Worm (Caenorhabditis elegans) whole organism, L1 larva: ENCODE measurements around the gene nhr-150.

ENCODE experiments used
- F16B12.6 ChIP-seq: fragments of 150-350 bp; optimal IDR thresholded peaks from 2 replicates; lab custom pipeline; 2014; ENCODE audit warnings: missing biosample characterization, missing genetic modification characterization
- ama-1 ChIP-seq: fragments of 150-350 bp; optimal IDR thresholded peaks from 2 replicates; lab custom pipeline; 2014
- ceh-63 ChIP-seq: fragments of 200-800 bp; sonication (Bioruptor generic); optimal IDR thresholded peaks from 2 replicates; lab custom pipeline; 2018; ENCODE audit warnings: mild to moderate bottlenecking, missing genetic modification characterization, missing compliant biosample characterization
- ceh-8 ChIP-seq: fragments of 200-800 bp; sonication (Bioruptor generic); optimal IDR thresholded peaks from 2 replicates; lab custom pipeline; 2018; ENCODE audit warnings: mild to moderate bottlenecking, missing genetic modification characterization, moderate library complexity, missing compliant biosample characterization
- nhr-237 ChIP-seq: fragments of 150-350 bp; optimal IDR thresholded peaks from 2 replicates; lab custom pipeline; 2014; ENCODE audit warnings: missing biosample characterization, missing genetic modification characterization
- pqm-1 ChIP-seq: sonication (generic microtip); optimal IDR thresholded peaks from 3 replicates; lab custom pipeline; 2017; ENCODE audit warnings: missing biosample characterization, missing genetic modification characterization
- snpc-4 ChIP-seq: fragments of 150-350 bp; optimal IDR thresholded peaks from 2 replicates; lab custom pipeline; 2014; ENCODE audit warnings: missing biosample characterization, missing genetic modification characterization
- unc-130 ChIP-seq: fragments of 150-350 bp; optimal IDR thresholded peaks from 2 replicates; lab custom pipeline; 2017; ENCODE audit warnings: missing biosample characterization, missing genetic modification characterization, inconsistent platforms

DNA sequence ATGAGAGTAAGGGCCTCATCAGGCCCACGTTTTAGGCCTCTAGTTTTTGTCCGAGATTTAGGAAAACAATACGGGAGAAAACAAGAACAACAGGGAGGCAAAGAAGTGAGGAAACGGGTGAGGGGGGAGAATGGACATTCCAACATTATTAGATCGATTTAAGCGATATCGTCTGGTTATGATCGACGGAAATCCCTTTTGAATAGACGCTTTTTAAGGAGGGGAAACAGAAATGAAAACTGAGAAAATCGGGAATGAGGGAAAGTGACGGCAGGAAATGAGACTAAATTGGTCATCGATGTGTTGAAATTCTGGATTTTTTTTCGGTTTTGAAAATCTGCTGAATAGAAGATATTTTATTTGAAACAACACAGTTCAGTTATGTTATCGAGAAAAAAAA, 16.9 kb downstream of the nhr-150 start, which contains the start of gene rocf-1:
- no peak for TF ChIP-seq pqm-1 (tag; lab: Kevin White, UChicago)
- TF ChIP-seq ceh-63, result no peak
- no peak for TF ChIP-seq snpc-4 (tag; lab: Kevin White, UChicago)
- TF ChIP-seq unc-130 (tag; lab: Kevin White, UChicago), result no peak
- TF ChIP-seq ama-1 (lab: Kevin White, UChicago), result no peak
- no peak for TF ChIP-seq ceh-8 (GFP tag; lab: Kevin White, UChicago)
- no peak for TF ChIP-seq nhr-237 (tag; lab: Kevin White, UChicago)
- TF ChIP-seq F16B12.6 (tag; lab: Kevin White, UChicago), result no peak
